Worm (Caenorhabditis elegans) whole organism, young adult: Measurements from ENCODE around the gene Y53G8AM.8.

Experiments used
- B0336.3 ChIP-seq: fragments of 200-800 bp; sonication (Bioruptor generic); IDR thresholded peaks from 2 replicates; pipeline ENCODE4 v1.3.6; 2022; ENCODE audit warnings: missing genetic modification characterization, missing compliant biosample characterization
- F10E7.11 ChIP-seq: sonication (generic microtip); optimal IDR thresholded peaks from 2 replicates; lab custom pipeline; 2017; ENCODE audit warnings: mild to moderate bottlenecking, missing genetic modification characterization, moderate library complexity, missing compliant biosample characterization
- F37B4.10 ChIP-seq: fragments of 200-800 bp; sonication (Bioruptor generic); IDR thresholded peaks from 2 replicates; pipeline ENCODE4 v1.3.6; 2022; ENCODE audit warnings: missing genetic modification characterization, missing compliant biosample characterization
- F39B2.1 ChIP-seq: fragments of 200-800 bp; sonication (Bioruptor generic); IDR thresholded peaks from 2 replicates; pipeline ENCODE4 v1.3.6; 2022; ENCODE audit warnings: missing genetic modification reagents, missing genetic modification characterization, missing compliant biosample characterization
- F52B5.7 ChIP-seq: sonication (generic microtip); optimal IDR thresholded peaks from 2 replicates; lab custom pipeline; 2016; ENCODE audit warnings: mild to moderate bottlenecking, missing genetic modification characterization, missing compliant biosample characterization
- K11D2.4 ChIP-seq: fragments of 200-800 bp; sonication (Bioruptor generic); IDR thresholded peaks from 2 replicates; pipeline ENCODE4 v1.3.6; 2022; ENCODE audit warnings: missing genetic modification reagents, missing genetic modification characterization, missing compliant biosample characterization
- K12H6.12 ChIP-seq: fragments of 200-800 bp; sonication (Bioruptor generic); optimal IDR thresholded peaks from 2 replicates; lab custom pipeline; 2018; ENCODE audit warnings: mild to moderate bottlenecking, missing genetic modification characterization, missing compliant biosample characterization
- Y53F4B.3 ChIP-seq: fragments of 200-800 bp; sonication (Bioruptor generic); IDR thresholded peaks from 2 replicates; pipeline ENCODE4 v1.3.6; 2022; ENCODE audit warnings: missing genetic modification reagents, missing genetic modification characterization, missing compliant biosample characterization
- Y53G8AR.9 ChIP-seq: fragments of 200-800 bp; sonication (Bioruptor generic); conservative IDR thresholded peaks from 2 replicates; pipeline ENCODE4 v1.3.6; 2022; ENCODE audit warnings: missing genetic modification reagents, missing genetic modification characterization, missing compliant biosample characterization
- Y56A3A.18 ChIP-seq: fragments of 200-800 bp; sonication (Bioruptor generic); IDR thresholded peaks from 2 replicates; pipeline ENCODE4 v1.3.6; 2022; ENCODE audit warnings: missing genetic modification reagents, missing genetic modification characterization, missing compliant biosample characterization
- ama-1 ChIP-seq, 3 experiments: fragments of 150-350 bp in 1 of 3; sonication (generic microtip) in 2 of 3; optimal IDR thresholded peaks; 2 replicates each; lab custom pipeline; 2014 to 2018; ENCODE audit warnings: missing biosample characterization in 2 of 3, missing genetic modification characterization in 2 of 3, missing genetic modification reagents in 2 of 3
- aptf-2 ChIP-seq: fragments of 200-800 bp; sonication (Bioruptor generic); conservative IDR thresholded peaks from 2 replicates; pipeline ENCODE4 v1.3.6; 2022; ENCODE audit warnings: missing genetic modification reagents, missing genetic modification characterization, missing compliant biosample characterization
- atf-7 ChIP-seq: sonication (generic microtip); optimal IDR thresholded peaks from 2 replicates; lab custom pipeline; 2017; ENCODE audit warnings: mild to moderate bottlenecking, missing genetic modification characterization, missing compliant biosample characterization
- athp-1 ChIP-seq: sonication (generic microtip); optimal IDR thresholded peaks from 2 replicates; lab custom pipeline; 2017; ENCODE audit warnings: mild to moderate bottlenecking, missing genetic modification characterization, missing compliant biosample characterization
- attf-3 ChIP-seq: fragments of 200-800 bp; sonication (Bioruptor generic); conservative IDR thresholded peaks from 2 replicates; pipeline ENCODE4 v1.3.6; 2022; ENCODE audit warnings: missing genetic modification reagents, missing genetic modification characterization, missing compliant biosample characterization
- bed-1 ChIP-seq: fragments of 200-800 bp; sonication (Bioruptor generic); IDR thresholded peaks from 2 replicates; pipeline ENCODE4 v1.3.6; 2022; ENCODE audit warnings: missing genetic modification reagents, missing genetic modification characterization, missing compliant biosample characterization
- cebp-1 ChIP-seq, 2 experiments: fragments of 200-800 bp in 1 of 2; sonication (Bioruptor generic) in 1 of 2; sonication (generic microtip) in 1 of 2; IDR thresholded peaks in 1 of 2; optimal IDR thresholded peaks in 1 of 2; 2 replicates each; pipeline versions ENCODE4 v1.3.6 to Lab custom; 2017 to 2022; ENCODE audit warnings: missing compliant biosample characterization in 2 of 2, missing genetic modification characterization in 2 of 2, mild to moderate bottlenecking in 1 of 2, missing genetic modification reagents in 1 of 2, moderate library complexity in 1 of 2
- cebp-2 ChIP-seq: fragments of 200-800 bp; sonication (Bioruptor generic); IDR thresholded peaks from 2 replicates; pipeline ENCODE4 v1.3.6; 2022; ENCODE audit warnings: missing genetic modification characterization, missing compliant biosample characterization
- ceh-100 ChIP-seq: fragments of 200-800 bp; sonication (Bioruptor generic); IDR thresholded peaks from 2 replicates; pipeline ENCODE4 v1.3.6; 2022; ENCODE audit warnings: missing genetic modification reagents, missing genetic modification characterization, missing compliant biosample characterization
- ceh-40 ChIP-seq: fragments of 200-800 bp; sonication (Bioruptor generic); IDR thresholded peaks from 2 replicates; pipeline ENCODE4 v1.3.6; 2022; ENCODE audit warnings: missing genetic modification characterization, missing compliant biosample characterization
- ceh-79 ChIP-seq: sonication (generic microtip); optimal IDR thresholded peaks from 2 replicates; lab custom pipeline; 2017; ENCODE audit warnings: mild to moderate bottlenecking, missing genetic modification characterization, missing compliant biosample characterization
- chd-7 ChIP-seq: sonication (generic microtip); optimal IDR thresholded peaks from 2 replicates; lab custom pipeline; 2016; ENCODE audit warnings: mild to moderate bottlenecking, missing genetic modification characterization, moderate library complexity, missing compliant biosample characterization
- die-1 ChIP-seq: sonication (generic microtip); optimal IDR thresholded peaks from 2 replicates; lab custom pipeline; 2016; ENCODE audit warnings: missing genotype, mild to moderate bottlenecking, missing genetic modification characterization, missing compliant biosample characterization
- dpl-1 ChIP-seq: fragments of 150-350 bp; optimal IDR thresholded peaks from 2 replicates; lab custom pipeline; 2014; ENCODE audit warnings: missing biosample characterization, missing genetic modification reagents, missing genetic modification characterization
- egl-18 ChIP-seq: fragments of 200-800 bp; sonication (Bioruptor generic); IDR thresholded peaks from 2 replicates; pipeline ENCODE4 v1.3.6; 2022; ENCODE audit warnings: missing genetic modification reagents, missing genetic modification characterization, missing compliant biosample characterization
- egrh-3 ChIP-seq: fragments of 200-800 bp; sonication (Bioruptor generic); IDR thresholded peaks from 2 replicates; pipeline ENCODE4 v1.3.6; 2022; ENCODE audit warnings: missing genetic modification reagents, missing genetic modification characterization, missing compliant biosample characterization
- ekl-4 ChIP-seq: fragments of 200-800 bp; sonication (Bioruptor generic); IDR thresholded peaks from 2 replicates; pipeline ENCODE4 v1.3.6; 2022; ENCODE audit warnings: missing genetic modification reagents, missing genetic modification characterization, missing compliant biosample characterization
- let-526 ChIP-seq: fragments of 200-800 bp; sonication (Bioruptor generic); IDR thresholded peaks from 2 replicates; pipeline ENCODE4 v1.3.6; 2022; ENCODE audit warnings: missing genetic modification reagents, missing genetic modification characterization, missing compliant biosample characterization
- let-607 ChIP-seq, 2 experiments: fragments of 200-800 bp in 1 of 2; sonication (Bioruptor generic) in 1 of 2; sonication (generic microtip) in 1 of 2; optimal IDR thresholded peaks; 2 replicates each; lab custom pipeline; 2016 to 2018; ENCODE audit warnings: mild to moderate bottlenecking in 2 of 2, missing compliant biosample characterization in 2 of 2, missing genetic modification characterization in 2 of 2, moderate library complexity in 2 of 2, missing genotype in 1 of 2
- lin-26 ChIP-seq: fragments of 200-800 bp; sonication (Bioruptor generic); IDR thresholded peaks from 2 replicates; pipeline ENCODE4 v1.3.6; 2022; ENCODE audit warnings: missing genetic modification reagents, missing genetic modification characterization, missing compliant biosample characterization
- madf-10 ChIP-seq: sonication (generic microtip); optimal IDR thresholded peaks from 2 replicates; lab custom pipeline; 2016; ENCODE audit warnings: mild to moderate bottlenecking, missing genetic modification characterization, missing compliant biosample characterization
- madf-6 ChIP-seq: fragments of 200-800 bp; sonication (Bioruptor generic); IDR thresholded peaks from 2 replicates; pipeline ENCODE4 v1.3.6; 2022; ENCODE audit warnings: missing genetic modification reagents, missing genetic modification characterization, missing compliant biosample characterization
- nfya-1 ChIP-seq: sonication (generic microtip); optimal IDR thresholded peaks from 2 replicates; lab custom pipeline; 2017; ENCODE audit warnings: antibody characterized with exemption, missing compliant biosample characterization, missing genetic modification characterization, borderline replicate concordance; ENCODE audit not compliant: insufficient read depth
- nhr-120 ChIP-seq: fragments of 200-800 bp; sonication (Bioruptor generic); IDR thresholded peaks from 2 replicates; pipeline ENCODE4 v1.3.6; 2022; ENCODE audit warnings: missing genetic modification characterization, missing compliant biosample characterization
- nhr-90 ChIP-seq: sonication (generic microtip); optimal IDR thresholded peaks from 2 replicates; lab custom pipeline; 2016; ENCODE audit warnings: missing genotype, mild to moderate bottlenecking, missing genetic modification characterization, missing compliant biosample characterization
- rec-8 ChIP-seq, 2 experiments: sonication (generic microtip); optimal IDR thresholded peaks; 2 replicates each; lab custom pipeline; 2016; ENCODE audit warnings: mild to moderate bottlenecking in 2 of 2, missing genetic modification characterization in 2 of 2, missing genetic modification reagents in 2 of 2, missing genotype in 2 of 2, missing biosample characterization in 1 of 2, missing compliant biosample characterization in 1 of 2, moderate library complexity in 1 of 2
- sdz-38 ChIP-seq: sonication (generic microtip); optimal IDR thresholded peaks from 2 replicates; lab custom pipeline; 2016; ENCODE audit warnings: missing genotype, missing genetic modification characterization, missing compliant biosample characterization
- snpc-3.4 ChIP-seq: sonication (generic microtip); optimal IDR thresholded peaks from 2 replicates; lab custom pipeline; 2017; ENCODE audit warnings: missing genetic modification characterization, mild to moderate bottlenecking, missing compliant biosample characterization, antibody characterized with exemption, moderate library complexity, missing genotype, missing genetic modification reagents
- snpc-4 ChIP-seq, 5 experiments: fragments of 150-350 bp in 1 of 5; sonication (generic microtip) in 4 of 5; optimal IDR thresholded peaks; 2 replicates each; lab custom pipeline; 2014 to 2018; ENCODE audit warnings: missing genetic modification characterization in 5 of 5, missing biosample characterization in 3 of 5, antibody characterized with exemption in 2 of 5, mild to moderate bottlenecking in 2 of 5, missing compliant biosample characterization in 2 of 5, missing genotype in 2 of 5, moderate library complexity in 2 of 5, missing genetic modification reagents in 1 of 5
- somi-1 ChIP-seq: fragments of 200-800 bp; sonication (Bioruptor generic); optimal IDR thresholded peaks from 2 replicates; lab custom pipeline; 2018; ENCODE audit warnings: mild to moderate bottlenecking, missing genetic modification characterization, missing compliant biosample characterization
- sptf-2 ChIP-seq: fragments of 200-800 bp; sonication (Bioruptor generic); optimal IDR thresholded peaks from 2 replicates; lab custom pipeline; 2018; ENCODE audit warnings: mild to moderate bottlenecking, missing genetic modification characterization, missing compliant biosample characterization
- tbp1 ChIP-seq: fragments of 200-800 bp; sonication (Bioruptor generic); optimal IDR thresholded peaks from 2 replicates; lab custom pipeline; 2018; ENCODE audit warnings: mild to moderate bottlenecking, missing genetic modification characterization, missing compliant biosample characterization
- tlf-1 ChIP-seq: fragments of 200-800 bp; sonication (Bioruptor generic); optimal IDR thresholded peaks from 2 replicates; lab custom pipeline; 2018; ENCODE audit warnings: mild to moderate bottlenecking, missing genetic modification characterization, missing compliant biosample characterization
- unc-130 ChIP-seq: sonication (generic microtip); optimal IDR thresholded peaks from 2 replicates; lab custom pipeline; 2016; ENCODE audit warnings: missing genetic modification reagents, missing genetic modification characterization, missing compliant biosample characterization
- zim-3 ChIP-seq: sonication (generic microtip); optimal IDR thresholded peaks from 2 replicates; lab custom pipeline; 2017; ENCODE audit warnings: mild to moderate bottlenecking, missing genetic modification characterization, moderate library complexity, missing compliant biosample characterization
- ztf-28 ChIP-seq: fragments of 200-800 bp; sonication (Bioruptor generic); IDR thresholded peaks from 2 replicates; pipeline ENCODE4 v1.3.6; 2022; ENCODE audit warnings: missing genetic modification reagents, missing genetic modification characterization, missing compliant biosample characterization
- ztf-6 ChIP-seq: fragments of 200-800 bp; sonication (Bioruptor generic); IDR thresholded peaks from 2 replicates; pipeline ENCODE4 v1.3.6; 2022; ENCODE audit warnings: missing genetic modification reagents, missing genetic modification characterization, missing compliant biosample characterization

Y53G8AM.8 gene

DNA sequence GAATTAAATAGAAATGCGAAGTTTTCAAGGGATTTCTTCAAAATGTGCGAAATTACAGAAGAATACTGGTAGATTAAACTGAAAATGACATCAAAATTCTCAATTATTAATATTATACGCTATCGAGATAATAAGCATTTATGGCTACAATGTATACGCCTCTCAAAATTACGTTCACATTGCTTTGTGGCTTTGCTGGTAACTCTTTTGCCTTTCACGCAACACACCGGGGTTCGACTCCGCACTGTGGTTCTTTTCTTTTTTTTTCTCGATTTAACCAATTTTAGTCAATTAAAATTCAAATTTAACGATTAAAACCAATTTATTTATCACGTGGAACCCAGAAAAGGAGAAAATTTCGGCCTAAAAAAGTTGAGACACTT, 29.5 kb downstream of the Y53G8AM.8 start (continued):
- peak; percentile 77 for TF ChIP-seq Y53G8AR.9 (GFP tag; lab: Robert Waterston, UW)
- no peak for TF ChIP-seq ztf-6 (GFP tag; lab: Robert Waterston, UW)
- peak; percentile 26 for TF ChIP-seq ceh-79 (tag; lab: Kevin White, UChicago)
- TF ChIP-seq attf-3 (GFP tag; lab: Robert Waterston, UW): no peak
- peak; percentile 87 for TF ChIP-seq die-1 (tag; lab: Kevin White, UChicago)
- TF ChIP-seq bed-1 (GFP tag; lab: Robert Waterston, UW): no peak
- TF ChIP-seq B0336.3 (GFP tag; lab: Robert Waterston, UW): peak; percentile 33; the same call in 1 of the 2 replicates
- no peak for TF ChIP-seq ama-1 (optimal IDR thresholded peaks at IDR 0.05; lab: Kevin White, UChicago)
- TF ChIP-seq ama-1 (GFP tag; optimal IDR thresholded peaks at IDR 0.05; lab: Kevin White, UChicago): peak; percentile 11 to 93
- TF ChIP-seq cebp-2 (GFP tag; lab: Robert Waterston, UW): peak; percentile 90
- peak; percentile 80 for TF ChIP-seq nhr-90
- TF ChIP-seq atf-7 (tag; lab: Kevin White, UChicago): peak; percentile 60
- no peak for TF ChIP-seq let-526 (GFP tag; lab: Robert Waterston, UW)
- peak; percentile 93 for TF ChIP-seq tbp1 (GFP tag; lab: Kevin White, UChicago)
- TF ChIP-seq chd-7 (tag; lab: Kevin White, UChicago): no peak
- TF ChIP-seq K12H6.12 (tag; lab: Kevin White, UChicago): no peak
- peak; percentile 55; the same call in 1 of the 2 replicates for TF ChIP-seq ztf-28 (GFP tag; lab: Robert Waterston, UW)
- no peak for TF ChIP-seq nfya-1 (tag; lab: Kevin White, UChicago)
- TF ChIP-seq ekl-4: no peak
- TF ChIP-seq dpl-1 (GFP tag; lab: Kevin White, UChicago): no peak
- no peak for TF ChIP-seq ceh-40 (GFP tag; lab: Robert Waterston, UW)
- no peak; the same call in 1 of the 2 replicates for TF ChIP-seq Y53F4B.3
- no peak for TF ChIP-seq F37B4.10 (GFP tag; lab: Robert Waterston, UW)
- TF ChIP-seq F10E7.11 (tag; lab: Kevin White, UChicago): peak; percentile 10
- TF ChIP-seq cebp-1 (GFP tag; IDR thresholded peaks at IDR 0.05; lab: Robert Waterston, UW): no peak
- no peak for TF ChIP-seq cebp-1 (tag; optimal IDR thresholded peaks at IDR 0.05; lab: Kevin White, UChicago)
- TF ChIP-seq F52B5.7: peak; percentile 45
- no peak for TF ChIP-seq F39B2.1 (GFP tag; lab: Robert Waterston, UW)
- no peak for TF ChIP-seq aptf-2 (GFP tag; lab: Robert Waterston, UW)
- peak; percentile 73 for TF ChIP-seq zim-3
- TF ChIP-seq madf-10: peak; percentile 61
- peak; percentile 47 for TF ChIP-seq ceh-100 (GFP tag; lab: Robert Waterston, UW)
- peak; percentile 0 to 53 for TF ChIP-seq let-607 (tag; optimal IDR thresholded peaks at IDR 0.05; lab: Kevin White, UChicago)
- no peak for TF ChIP-seq snpc-4 (GFP tag; optimal IDR thresholded peaks at IDR 0.05; lab: Kevin White, UChicago)
- peak in 1 of 4 experiments; percentile 43 for TF ChIP-seq snpc-4 (tag; optimal IDR thresholded peaks at IDR 0.05; lab: Kevin White, UChicago)
- no peak for TF ChIP-seq Y56A3A.18 (GFP tag; lab: Robert Waterston, UW)
- TF ChIP-seq athp-1: peak; percentile 56
- TF ChIP-seq snpc-3.4 (tag; lab: Kevin White, UChicago): peak; percentile 74
- TF ChIP-seq rec-8 (tag; optimal IDR thresholded peaks at IDR 0.05; lab: Kevin White, UChicago): peak; percentile 56 to 86
- TF ChIP-seq egl-18 (GFP tag; lab: Robert Waterston, UW): no peak
- TF ChIP-seq lin-26 (GFP tag; lab: Robert Waterston, UW): peak; percentile 91; the same call in 1 of the 2 replicates
- peak; percentile 46 for TF ChIP-seq unc-130
- TF ChIP-seq madf-6 (GFP tag; lab: Robert Waterston, UW): peak; percentile 64
- no peak for TF ChIP-seq somi-1 (GFP tag; lab: Kevin White, UChicago)
- TF ChIP-seq egrh-3 (GFP tag; lab: Robert Waterston, UW): no peak
- no peak for TF ChIP-seq K11D2.4 (GFP tag; lab: Robert Waterston, UW)
- no peak for TF ChIP-seq sptf-2
- TF ChIP-seq tlf-1 (GFP tag; lab: Kevin White, UChicago): peak; percentile 33
- no peak for TF ChIP-seq sdz-38
- 0 out of 2 replicates have a peak, but pooled peaks have one; percentile 64 for TF ChIP-seq nhr-120
